Worm (Caenorhabditis elegans) whole organism, L2 larva: Measurements from ENCODE around the gene eak-4.
"Not testable (repeated sequence)": the region's sequence is repeated elsewhere in the genome, so short reads cannot be mapped to it uniquely, and the experiment has no call there.

Source experiments
- Y55F3AM.14 ChIP-seq: fragments of 200-800 bp; sonication (Bioruptor generic); optimal IDR thresholded peaks from 2 replicates; lab custom pipeline; 2018; ENCODE audit warnings: mild to moderate bottlenecking, missing genetic modification characterization, missing compliant biosample characterization
- ZK546.5 ChIP-seq: sonication (generic microtip); optimal IDR thresholded peaks from 2 replicates; lab custom pipeline; 2017; ENCODE audit warnings: missing biosample characterization, missing genetic modification characterization
- aly-2 ChIP-seq: fragments of 150-350 bp; optimal IDR thresholded peaks from 2 replicates; lab custom pipeline; 2014; ENCODE audit warnings: missing biosample characterization, missing genetic modification characterization
- ceh-82 ChIP-seq: fragments of 150-350 bp; optimal IDR thresholded peaks from 2 replicates; lab custom pipeline; 2014; ENCODE audit warnings: missing biosample characterization, missing genetic modification characterization
- crh-2 ChIP-seq: sonication (generic microtip); optimal IDR thresholded peaks from 2 replicates; lab custom pipeline; 2017; ENCODE audit warnings: missing biosample characterization, missing genetic modification characterization
- elt-1 ChIP-seq: fragments of 150-350 bp; optimal IDR thresholded peaks from 2 replicates; lab custom pipeline; 2014; ENCODE audit warnings: missing biosample characterization, missing genetic modification characterization
- elt-3 ChIP-seq: sonication (generic microtip); optimal IDR thresholded peaks from 2 replicates; lab custom pipeline; 2017; ENCODE audit warnings: missing biosample characterization, missing genetic modification characterization
- gmeb-1 ChIP-seq: fragments of 150-350 bp; optimal IDR thresholded peaks from 2 replicates; lab custom pipeline; 2014; ENCODE audit warnings: missing biosample characterization, missing genetic modification characterization
- lin-11 ChIP-seq: fragments of 150-350 bp; sonication (generic microtip); optimal IDR thresholded peaks from 2 replicates; lab custom pipeline; 2014; ENCODE audit warnings: missing biosample characterization, missing genetic modification characterization, inconsistent platforms, mixed read lengths
- lin-13 ChIP-seq: fragments of 150-350 bp; optimal IDR thresholded peaks from 2 replicates; lab custom pipeline; 2014; ENCODE audit warnings: missing biosample characterization, missing genetic modification reagents, missing genetic modification characterization
- lsy-2 ChIP-seq, 2 experiments: fragments of 150-350 bp in 1 of 2; sonication (generic microtip) in 1 of 2; optimal IDR thresholded peaks; 2 replicates each; lab custom pipeline; 2014 to 2017; ENCODE audit warnings: missing biosample characterization in 2 of 2, missing genetic modification characterization in 2 of 2
- mab-5 ChIP-seq: fragments of 150-350 bp; optimal IDR thresholded peaks from 2 replicates; lab custom pipeline; 2014; ENCODE audit warnings: missing biosample characterization, missing genetic modification characterization
- nhr-10 ChIP-seq: sonication (generic microtip); optimal IDR thresholded peaks from 2 replicates; lab custom pipeline; 2017; ENCODE audit warnings: missing biosample characterization, missing genetic modification characterization
- nhr-11 ChIP-seq: fragments of 150-350 bp; optimal IDR thresholded peaks from 2 replicates; lab custom pipeline; 2014; ENCODE audit warnings: missing biosample characterization, missing genetic modification characterization
- nhr-12 ChIP-seq: fragments of 150-350 bp; optimal IDR thresholded peaks from 2 replicates; lab custom pipeline; 2014; ENCODE audit warnings: missing biosample characterization, missing genetic modification characterization
- nhr-129 ChIP-seq: fragments of 150-350 bp; optimal IDR thresholded peaks from 2 replicates; lab custom pipeline; 2014; ENCODE audit warnings: missing biosample characterization, missing genetic modification characterization
- nhr-21 ChIP-seq: fragments of 150-350 bp; optimal IDR thresholded peaks from 2 replicates; lab custom pipeline; 2014; ENCODE audit warnings: missing biosample characterization, missing genetic modification characterization
- nhr-237 ChIP-seq: fragments of 150-350 bp; optimal IDR thresholded peaks from 2 replicates; lab custom pipeline; 2014; ENCODE audit warnings: missing biosample characterization, missing genetic modification characterization
- nhr-25 ChIP-seq: fragments of 150-350 bp; sonication (generic microtip); optimal IDR thresholded peaks from 3 replicates; lab custom pipeline; 2014; ENCODE audit warnings: missing biosample characterization, missing genetic modification characterization
- peb-1 ChIP-seq: fragments of 150-350 bp; optimal IDR thresholded peaks from 2 replicates; lab custom pipeline; 2014; ENCODE audit warnings: missing biosample characterization, missing genetic modification characterization
- sma-3 ChIP-seq: sonication (generic microtip); optimal IDR thresholded peaks from 2 replicates; lab custom pipeline; 2016; ENCODE audit warnings: missing genetic modification reagents, missing genetic modification characterization, missing compliant biosample characterization
- sma-9 ChIP-seq, 2 experiments: fragments of 150-350 bp in 1 of 2; sonication (generic microtip) in 1 of 2; optimal IDR thresholded peaks; 2 replicates each; lab custom pipeline; 2014 to 2016; ENCODE audit warnings: missing genetic modification characterization in 2 of 2, mild to moderate bottlenecking in 1 of 2, missing biosample characterization in 1 of 2, missing compliant biosample characterization in 1 of 2, missing genetic modification reagents in 1 of 2, moderate library complexity in 1 of 2
- unc-39 ChIP-seq: fragments of 150-350 bp; optimal IDR thresholded peaks from 2 replicates; lab custom pipeline; 2014; ENCODE audit warnings: missing biosample characterization, missing genetic modification characterization
- unc-62 ChIP-seq: fragments of 150-350 bp; optimal IDR thresholded peaks from 2 replicates; lab custom pipeline; 2014; ENCODE audit warnings: missing biosample characterization, missing genetic modification reagents, missing genetic modification characterization
- ztf-11 ChIP-seq: sonication (generic microtip); optimal IDR thresholded peaks from 2 replicates; lab custom pipeline; 2017; ENCODE audit warnings: missing biosample characterization, missing genetic modification characterization

The eak-4 gene

ce11 chrIV:12490491-12490890 lies 34.8 kb downstream of the eak-4 start, which contains the start of gene him-6:
TSS of gene him-6 (plus strand) at chrIV:12490791.
- no peak for TF ChIP-seq nhr-25 (tag; lab: Kevin White, UChicago)
- TF ChIP-seq Y55F3AM.14, result no peak
- TF ChIP-seq unc-39 (tag; lab: Kevin White, UChicago), result no peak
- TF ChIP-seq unc-62 (GFP tag; lab: Kevin White, UChicago), result no peak
- no peak for TF ChIP-seq nhr-10
- no peak for TF ChIP-seq lin-13
- no peak for TF ChIP-seq sma-3 (GFP tag; lab: Kevin White, UChicago)
- no peak for TF ChIP-seq lin-11 (tag; lab: Kevin White, UChicago)
- no peak for TF ChIP-seq peb-1 (tag; lab: Kevin White, UChicago)
- TF ChIP-seq ZK546.5 (tag; lab: Kevin White, UChicago), result no peak
- no peak for TF ChIP-seq nhr-11 (tag; lab: Kevin White, UChicago)
- no peak for TF ChIP-seq sma-9 (GFP tag; optimal IDR thresholded peaks at IDR 0.05; lab: Kevin White, UChicago)
- no peak for TF ChIP-seq sma-9 (tag; optimal IDR thresholded peaks at IDR 0.05; lab: Kevin White, UChicago)
- no peak for TF ChIP-seq crh-2
- no peak for TF ChIP-seq nhr-21 (tag; lab: Kevin White, UChicago)
- TF ChIP-seq aly-2 (tag; lab: Kevin White, UChicago), result no peak
- TF ChIP-seq gmeb-1 (tag; lab: Kevin White, UChicago), result no peak
- no peak for TF ChIP-seq nhr-12
- TF ChIP-seq, all 48 proteins: peak for 0

- TF ChIP-seq nhr-129 (tag; lab: Kevin White, UChicago), result no peak
- no peak for TF ChIP-seq elt-1 (tag; lab: Kevin White, UChicago)
- no peak for TF ChIP-seq ZK546.5 (tag; lab: Kevin White, UChicago)
- no peak for TF ChIP-seq lsy-2 (tag; optimal IDR thresholded peaks at IDR 0.05; lab: Kevin White, UChicago)
Observed at ce11 chrIV:12487194-12487593, 38.1 kb downstream of the eak-4 start, which contains the start of gene sru-26. TSS of gene sru-26 (plus strand) at chrIV:12487494.

DNA sequence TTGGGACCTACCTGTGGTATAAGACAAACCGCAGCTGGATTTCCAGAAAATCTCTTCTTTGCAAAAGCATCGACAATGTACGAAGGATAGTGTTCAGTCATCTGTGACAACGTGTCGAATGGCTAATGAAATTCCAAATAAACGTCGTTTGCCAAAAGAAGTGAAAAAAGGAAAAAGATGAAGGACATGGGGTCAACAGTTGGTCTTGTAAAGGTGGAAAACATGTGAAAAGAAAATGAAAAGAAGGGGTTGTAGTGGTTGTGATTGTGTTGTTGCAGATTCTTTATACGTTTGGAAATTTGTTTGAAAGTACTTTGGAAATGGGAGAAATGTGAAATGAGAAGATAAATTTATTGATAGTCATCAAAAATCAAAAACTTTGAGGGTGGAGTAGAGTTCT lies 40.8 kb downstream of the eak-4 start, which contains the start of gene T04A11.4:
Gene T04A11.4, minus strand, starts transcription at position 101 of the 400 bp plus-strand sequence.
- not testable (repeated sequence) for TF ChIP-seq unc-39 (tag; lab: Kevin White, UChicago); elt-3 (tag; lab: Kevin White, UChicago); ztf-11

- not testable (repeated sequence) for TF ChIP-seq ceh-82 (tag; lab: Kevin White, UChicago); elt-1 (tag; lab: Kevin White, UChicago); unc-62 (GFP tag; lab: Kevin White, UChicago)
Observed at ce11 chrIV:12478711-12479110, 46.6 kb downstream of the eak-4 start, which contains the start of gene igdb-1. TSS of gene igdb-1 (plus strand) at chrIV:12479011.

DNA sequence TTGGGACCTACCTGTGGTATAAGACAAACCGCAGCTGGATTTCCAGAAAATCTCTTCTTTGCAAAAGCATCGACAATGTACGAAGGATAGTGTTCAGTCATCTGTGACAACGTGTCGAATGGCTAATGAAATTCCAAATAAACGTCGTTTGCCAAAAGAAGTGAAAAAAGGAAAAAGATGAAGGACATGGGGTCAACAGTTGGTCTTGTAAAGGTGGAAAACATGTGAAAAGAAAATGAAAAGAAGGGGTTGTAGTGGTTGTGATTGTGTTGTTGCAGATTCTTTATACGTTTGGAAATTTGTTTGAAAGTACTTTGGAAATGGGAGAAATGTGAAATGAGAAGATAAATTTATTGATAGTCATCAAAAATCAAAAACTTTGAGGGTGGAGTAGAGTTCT lies 48.4 kb downstream of the eak-4 start, which contains the start of gene T04A11.1:
Gene T04A11.1, minus strand, starts transcription at position 101 of the 400 bp plus-strand sequence.
- not testable (repeated sequence) for TF ChIP-seq Y55F3AM.14; mab-5 (tag; lab: Kevin White, UChicago); nhr-237 (tag; lab: Kevin White, UChicago)
